Worm (Caenorhabditis elegans) whole organism, L3 larva: ENCODE measurements around the gene Y69F12A.1.
A peak's percentile ranks its signal among the peaks of the same experiment; 100 is the strongest.

Experiments
- aly-2 ChIP-seq: fragments of 150-350 bp; optimal IDR thresholded peaks from 2 replicates; lab custom pipeline; 2014; ENCODE audit warnings: missing biosample characterization, missing genetic modification characterization
- ama-1 ChIP-seq: fragments of 150-350 bp; optimal IDR thresholded peaks from 2 replicates; lab custom pipeline; 2018
- ceh-16 ChIP-seq: sonication (generic microtip); optimal IDR thresholded peaks from 2 replicates; lab custom pipeline; 2017; ENCODE audit warnings: missing biosample characterization, missing genetic modification characterization
- ceh-82 ChIP-seq: fragments of 150-350 bp; optimal IDR thresholded peaks from 2 replicates; lab custom pipeline; 2014; ENCODE audit warnings: missing biosample characterization, missing genetic modification characterization
- ceh-9 ChIP-seq: sonication (generic microtip); optimal IDR thresholded peaks from 2 replicates; lab custom pipeline; 2018; ENCODE audit warnings: missing biosample characterization, missing genetic modification characterization
- egl-27 ChIP-seq: sonication (generic microtip); optimal IDR thresholded peaks from 4 replicates; lab custom pipeline; 2017; ENCODE audit warnings: missing biosample characterization, missing genetic modification reagents, missing genetic modification characterization
- elt-2 ChIP-seq: sonication (generic microtip); optimal IDR thresholded peaks from 2 replicates; lab custom pipeline; 2016; ENCODE audit warnings: missing genetic modification reagents, mild to moderate bottlenecking, missing genetic modification characterization, missing compliant biosample characterization
- elt-3 ChIP-seq, 3 experiments: fragments of 150-350 bp in 1 of 3; sonication (generic microtip) in 2 of 3; optimal IDR thresholded peaks; 2 replicates in 2 of 3; 4 replicates in 1 of 3; lab custom pipeline; 2014 to 2017; ENCODE audit warnings: missing biosample characterization in 3 of 3, missing genetic modification characterization in 3 of 3
- fkh-2 ChIP-seq: fragments of 150-350 bp; optimal IDR thresholded peaks from 2 replicates; lab custom pipeline; 2014; ENCODE audit warnings: missing biosample characterization, missing genetic modification reagents, missing genetic modification characterization
- fos-1 ChIP-seq: fragments of 150-350 bp; optimal IDR thresholded peaks from 2 replicates; lab custom pipeline; 2014; ENCODE audit warnings: missing biosample characterization, missing genetic modification characterization
- hmg-11 ChIP-seq: sonication (generic microtip); optimal IDR thresholded peaks from 2 replicates; lab custom pipeline; 2016; ENCODE audit warnings: missing genetic modification characterization, missing compliant biosample characterization
- lin-15B ChIP-seq: fragments of 150-350 bp; optimal IDR thresholded peaks from 2 replicates; lab custom pipeline; 2014; ENCODE audit warnings: missing biosample characterization, missing genetic modification characterization
- lin-39 ChIP-seq: fragments of 150-350 bp; optimal IDR thresholded peaks from 2 replicates; lab custom pipeline; 2018; ENCODE audit warnings: missing biosample characterization, missing genetic modification reagents, missing genetic modification characterization
- lsy-12 ChIP-seq: sonication (generic microtip); optimal IDR thresholded peaks from 2 replicates; lab custom pipeline; 2016; ENCODE audit warnings: mild to moderate bottlenecking, missing genetic modification characterization, missing compliant biosample characterization
- mdl-1 ChIP-seq: fragments of 150-350 bp; optimal IDR thresholded peaks from 2 replicates; lab custom pipeline; 2014; ENCODE audit warnings: missing biosample characterization, missing genetic modification characterization
- mml-1 ChIP-seq: fragments of 150-350 bp; sonication (generic microtip); optimal IDR thresholded peaks from 3 replicates; lab custom pipeline; 2014; ENCODE audit warnings: missing biosample characterization, missing genetic modification characterization
- nfya-1 ChIP-seq: sonication (generic microtip); optimal IDR thresholded peaks from 2 replicates; lab custom pipeline; 2017; ENCODE audit warnings: missing genetic modification characterization, mild to moderate bottlenecking, missing compliant biosample characterization, antibody characterized with exemption, moderate library complexity; ENCODE audit not compliant: insufficient read depth
- nhr-11 ChIP-seq: fragments of 150-350 bp; optimal IDR thresholded peaks from 2 replicates; lab custom pipeline; 2014; ENCODE audit warnings: missing biosample characterization, missing genetic modification characterization
- nhr-23 ChIP-seq: fragments of 150-350 bp; optimal IDR thresholded peaks from 2 replicates; lab custom pipeline; 2014; ENCODE audit warnings: missing biosample characterization, missing genetic modification reagents, missing genetic modification characterization
- nhr-28 ChIP-seq: fragments of 150-350 bp; optimal IDR thresholded peaks from 2 replicates; lab custom pipeline; 2014; ENCODE audit warnings: missing biosample characterization, missing genetic modification characterization
- nhr-43 ChIP-seq: sonication (generic microtip); optimal IDR thresholded peaks from 2 replicates; lab custom pipeline; 2016; ENCODE audit warnings: mild to moderate bottlenecking, missing genetic modification characterization, missing compliant biosample characterization; ENCODE audit not compliant: poor library complexity, severe bottlenecking
- nhr-67 ChIP-seq: fragments of 150-350 bp; optimal IDR thresholded peaks from 2 replicates; lab custom pipeline; 2014; ENCODE audit warnings: missing biosample characterization, missing genetic modification characterization
- nhr-76 ChIP-seq: fragments of 150-350 bp; sonication (generic microtip); optimal IDR thresholded peaks from 5 replicates; lab custom pipeline; 2014; ENCODE audit warnings: missing biosample characterization, missing genetic modification characterization
- pha-4 ChIP-seq: fragments of 150-350 bp; optimal IDR thresholded peaks from 2 replicates; lab custom pipeline; 2014; ENCODE audit warnings: missing biosample characterization, missing genetic modification reagents, missing genetic modification characterization
- pqm-1 ChIP-seq: fragments of 150-350 bp; optimal IDR thresholded peaks from 2 replicates; lab custom pipeline; 2017; ENCODE audit warnings: missing biosample characterization, missing genetic modification characterization, inconsistent platforms
- sea-2 ChIP-seq: fragments of 150-350 bp; sonication (generic microtip); optimal IDR thresholded peaks from 4 replicates; lab custom pipeline; 2014; ENCODE audit warnings: missing biosample characterization, missing genetic modification reagents, missing genetic modification characterization
- unc-39 ChIP-seq: sonication (generic microtip); optimal IDR thresholded peaks from 4 replicates; lab custom pipeline; 2017; ENCODE audit warnings: missing biosample characterization, missing genetic modification characterization
- unc-62 ChIP-seq: fragments of 150-350 bp; sonication (generic microtip); optimal IDR thresholded peaks from 4 replicates; lab custom pipeline; 2014; ENCODE audit warnings: missing biosample characterization, missing genetic modification reagents, missing genetic modification characterization
- zag-1 ChIP-seq: fragments of 150-350 bp; optimal IDR thresholded peaks from 2 replicates; lab custom pipeline; 2014; ENCODE audit warnings: missing biosample characterization, missing genetic modification characterization
- ztf-11 ChIP-seq: fragments of 150-350 bp; optimal IDR thresholded peaks from 2 replicates; lab custom pipeline; 2014; ENCODE audit warnings: missing biosample characterization, missing genetic modification characterization

Gene Y69F12A.1

DNA sequence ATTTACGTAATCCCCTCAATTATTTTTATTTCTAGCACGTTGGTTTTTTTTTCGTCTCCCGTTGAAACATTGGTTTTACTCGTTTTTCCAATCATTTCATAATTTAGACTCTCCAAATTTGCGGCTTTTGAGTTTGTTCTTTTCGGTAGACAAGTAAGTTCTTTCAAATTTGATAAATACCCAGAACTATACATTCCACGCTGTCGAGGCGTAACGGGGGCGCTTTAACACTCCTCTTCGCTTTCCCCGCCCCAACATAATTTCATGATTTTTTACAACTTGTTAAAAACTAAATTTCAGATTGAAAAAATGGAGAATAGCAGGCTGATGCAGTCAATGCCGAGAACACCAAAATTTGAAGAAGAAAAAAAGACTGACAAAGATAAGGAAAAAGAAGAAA lies at the start of gene Y69F12A.1:
Y69F12A.1 (plus strand) TSS at position 301 of the 400 bp plus-strand sequence.
- no peak for TF ChIP-seq hmg-11
- TF ChIP-seq ztf-11 (tag; lab: Kevin White, UChicago): no peak
- no peak for TF ChIP-seq lsy-12 (tag; lab: Kevin White, UChicago)
- TF ChIP-seq mml-1 (tag; lab: Kevin White, UChicago): no peak
- no peak for TF ChIP-seq egl-27
- no peak for TF ChIP-seq nhr-76 (tag; lab: Kevin White, UChicago)
- TF ChIP-seq lin-15B (tag; lab: Kevin White, UChicago): no peak
- TF ChIP-seq nhr-11 (tag; lab: Kevin White, UChicago): no peak
- TF ChIP-seq ceh-9 (tag; lab: Kevin White, UChicago): no peak
- no peak for TF ChIP-seq nhr-28 (tag; lab: Kevin White, UChicago)
- no peak for TF ChIP-seq ceh-16
- TF ChIP-seq fos-1: no peak
- no peak for TF ChIP-seq ceh-82 (tag; lab: Kevin White, UChicago)
- TF ChIP-seq zag-1 (tag; lab: Kevin White, UChicago): no peak
- TF ChIP-seq sea-2: no peak
- TF ChIP-seq unc-62 (GFP tag; lab: Kevin White, UChicago): no peak
- TF ChIP-seq nhr-43 (tag; lab: Kevin White, UChicago): no peak
- TF ChIP-seq nhr-23: no peak
- TF ChIP-seq nfya-1 (tag; lab: Kevin White, UChicago): no peak
- no peak for TF ChIP-seq fkh-2 (tag; lab: Kevin White, UChicago)

DNA sequence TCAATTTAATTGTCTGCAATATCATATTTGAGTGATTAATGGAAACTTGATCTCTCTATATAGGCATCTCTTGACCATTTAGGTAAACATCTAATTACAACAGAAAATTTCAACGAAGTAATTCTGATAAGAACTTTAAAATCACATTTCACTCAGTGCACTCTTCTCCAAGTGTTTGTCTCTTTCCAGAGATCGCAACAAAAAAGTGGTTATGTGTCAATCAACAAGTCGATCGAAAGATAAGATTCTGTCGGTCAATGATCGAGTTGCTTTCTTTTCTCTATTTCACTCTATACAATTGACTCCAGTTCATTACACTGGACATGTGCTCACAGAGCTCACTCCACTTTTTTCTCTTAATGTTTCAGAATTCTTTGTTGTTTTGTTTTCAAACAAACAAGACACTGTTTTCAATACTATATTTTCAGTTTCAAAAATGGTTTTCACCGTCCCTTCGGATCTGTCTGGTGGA lies 3.1 kb upstream of the Y69F12A.1 start, which contains the start of gene alh-12:
alh-12 (plus strand) TSS at position 422 of the 472 bp plus-strand sequence.
- peak; percentile 24 for TF ChIP-seq pha-4 (tag; lab: Kevin White, UChicago)
- peak; percentile 80 for TF ChIP-seq elt-2 (tag; lab: Kevin White, UChicago)
- peak; percentile 72 for TF ChIP-seq pqm-1 (tag; lab: Kevin White, UChicago)
- no peak for TF ChIP-seq elt-3 (tag; optimal IDR thresholded peaks at IDR 0.05; lab: Kevin White, UChicago)

DNA sequence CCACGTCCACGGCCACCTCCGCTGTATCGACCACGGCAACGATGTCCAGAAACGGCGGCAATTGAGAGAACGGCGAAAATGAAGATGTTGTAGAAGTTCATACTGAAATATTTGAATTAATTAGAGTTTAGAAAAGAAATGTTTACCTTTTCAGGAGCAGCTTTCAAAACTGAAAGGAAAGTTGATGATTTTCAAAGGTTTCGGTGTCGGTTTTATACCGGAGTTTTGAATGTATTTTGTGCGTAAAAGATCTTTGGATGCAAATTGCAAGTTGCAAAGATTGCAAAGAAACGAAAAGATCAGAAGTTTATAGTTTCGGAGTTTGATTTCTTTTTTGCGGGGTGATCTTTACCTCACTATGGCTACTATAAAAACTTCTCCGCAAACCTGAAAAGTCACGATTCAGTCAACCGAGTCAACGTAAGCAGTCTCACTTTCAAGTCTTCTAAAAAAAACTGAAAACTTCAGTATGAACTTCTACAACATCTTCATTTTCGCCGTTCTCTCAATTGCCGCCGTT lies 2.2 kb downstream of the Y69F12A.1 start, which contains the start of the genes fipr-19 and fipr-18:
fipr-19 (minus strand) TSS at position 101 of the 520 bp plus-strand sequence.
fipr-18 (plus strand) TSS at position 470 of the 520 bp plus-strand sequence.
- TF ChIP-seq elt-2 (tag; lab: Kevin White, UChicago): no peak
- TF ChIP-seq elt-3 (tag; optimal IDR thresholded peaks at IDR 0.05; lab: Kevin White, UChicago): no peak
- TF ChIP-seq aly-2 (tag; lab: Kevin White, UChicago): no peak
- TF ChIP-seq mdl-1: no peak
- TF ChIP-seq mml-1 (tag; lab: Kevin White, UChicago): no peak
- no peak for TF ChIP-seq unc-39 (tag; lab: Kevin White, UChicago)
- no peak for TF ChIP-seq lin-39 (tag; lab: Kevin White, UChicago)
- TF ChIP-seq fkh-2 (tag; lab: Kevin White, UChicago): no peak
- no peak for TF ChIP-seq pha-4 (tag; lab: Kevin White, UChicago)
- no peak for TF ChIP-seq lsy-12 (tag; lab: Kevin White, UChicago)
- TF ChIP-seq nhr-67 (tag; lab: Kevin White, UChicago): no peak

DNA sequence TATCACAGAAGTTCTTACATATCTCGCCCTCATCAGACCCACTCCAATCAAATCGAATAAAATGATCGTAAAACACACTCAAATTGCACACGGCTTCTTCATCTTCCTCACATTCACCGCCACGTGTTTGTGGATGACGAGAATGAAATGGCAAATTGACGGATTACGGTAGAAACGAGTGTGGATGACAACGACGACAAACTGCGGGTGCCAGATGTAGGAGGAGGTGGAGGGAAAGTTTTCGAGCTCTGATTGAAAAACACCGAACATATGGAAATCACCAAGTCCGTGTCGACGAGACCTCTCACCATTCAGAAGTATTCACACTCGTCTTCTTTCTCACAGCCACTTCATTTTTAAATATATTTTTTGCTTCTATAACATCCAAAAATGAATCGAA lies 3.3 kb downstream of the Y69F12A.1 start, which contains the start of gene mls-1:
mls-1 (plus strand) TSS at position 324 of the 400 bp plus-strand sequence.
- no peak for TF ChIP-seq ceh-82 (tag; lab: Kevin White, UChicago)

DNA sequence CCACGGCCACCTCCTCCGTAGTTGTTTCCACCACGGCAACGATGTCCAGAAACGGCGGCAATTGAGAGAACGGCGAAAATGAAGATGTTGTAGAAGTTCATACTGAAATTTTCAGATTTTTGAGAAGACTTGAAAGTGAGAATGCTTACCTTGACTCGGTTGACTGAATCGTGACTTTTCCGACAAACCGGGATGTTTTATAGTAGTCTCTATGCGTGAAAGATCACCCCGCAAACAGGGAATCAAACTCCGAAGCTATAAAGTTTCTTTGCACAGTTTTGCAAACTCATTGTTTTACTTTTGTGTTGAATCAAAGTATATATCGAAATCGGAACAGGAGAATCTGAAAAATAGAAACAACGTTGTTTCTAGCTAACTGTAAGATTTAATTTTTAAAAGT lies 5.6 kb downstream of the Y69F12A.1 start, which contains the start of gene fipr-20:
fipr-20 (minus strand) TSS at position 101 of the 400 bp plus-strand sequence.
- TF ChIP-seq aly-2 (tag; lab: Kevin White, UChicago) (no peak), pqm-1 (tag; lab: Kevin White, UChicago) (no peak), mdl-1 (no peak), nhr-43 (tag; lab: Kevin White, UChicago) (no peak), ama-1 (lab: Kevin White, UChicago) (no peak), nhr-76 (tag; lab: Kevin White, UChicago) (no peak)
